Worm (Caenorhabditis elegans): ENCODE measurements around the gene aldo-2.

aldo-2 gene

DNA sequence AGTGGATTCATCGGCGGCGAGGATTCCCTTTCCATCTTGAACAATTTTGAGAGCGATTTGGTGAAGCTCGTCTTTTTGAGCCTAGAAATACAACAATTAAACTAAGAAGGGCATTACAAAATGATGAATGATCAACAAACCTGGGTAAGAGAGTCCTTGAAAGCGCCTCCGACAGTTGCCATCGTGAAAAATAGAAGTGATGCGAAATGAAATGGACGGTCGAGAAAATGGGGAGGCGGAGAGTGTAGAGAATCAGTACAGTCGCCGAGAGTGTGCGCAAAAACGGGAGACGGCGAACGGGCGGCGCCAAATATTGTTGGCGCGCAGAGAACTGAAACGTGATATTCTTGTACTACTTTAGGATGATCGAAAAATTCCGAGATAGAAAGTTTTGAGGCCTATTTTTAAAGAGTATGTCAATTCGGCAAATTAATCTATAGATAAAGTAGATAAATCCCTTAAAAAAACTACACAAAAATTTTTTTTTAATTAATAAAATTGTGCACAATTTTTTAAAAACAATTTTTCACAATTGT lies at the start of gene aldo-2:
Gene aldo-2 (minus strand): TSS at position 486 of the 536 bp plus-strand sequence.
- TF ChIP-seq hmbx-1 (tag; optimal IDR thresholded peaks at IDR 0.05) (no peak), pes-1 (GFP tag; IDR thresholded peaks at IDR 0.05) (no peak), ets-7 (tag; optimal IDR thresholded peaks at IDR 0.05) (no peak), scrt-1 (GFP tag; IDR thresholded peaks at IDR 0.05) (no peak), sea-1 (GFP tag; conservative IDR thresholded peaks at IDR 0.05) (no peak), B0310.2 (tag; optimal IDR thresholded peaks at IDR 0.05) (no peak)

DNA sequence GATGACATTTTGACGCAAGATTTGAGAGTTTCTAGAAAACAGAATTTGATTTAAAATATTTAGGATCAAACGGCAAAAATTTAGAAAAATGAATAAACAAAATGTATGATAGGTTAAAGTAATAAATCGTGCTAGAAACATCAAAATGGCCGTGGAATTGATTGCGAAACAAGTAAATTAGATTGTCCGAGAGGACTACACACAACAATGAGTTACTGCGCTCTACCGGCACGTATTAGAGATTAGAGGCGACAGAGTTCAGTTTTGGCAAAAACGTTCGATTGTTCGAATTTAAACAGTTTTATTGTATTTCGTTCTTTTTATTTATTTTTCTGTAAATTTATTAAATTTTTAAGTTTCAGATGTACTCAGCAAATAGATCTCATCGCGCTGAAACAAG lies 49.3 kb upstream of the aldo-2 start, which contains the start of the genes dnc-2 and bcl-7:
Gene dnc-2 (minus strand): TSS at position 33 of the 400 bp plus-strand sequence.
Gene bcl-7 (plus strand): TSS at position 363 of the 400 bp plus-strand sequence.
- TF ChIP-seq hmbx-1 (tag; optimal IDR thresholded peaks at IDR 0.05) (no peak), tbx-37 (GFP tag; conservative IDR thresholded peaks at IDR 0.05) (no peak), aly-1 (tag; optimal IDR thresholded peaks at IDR 0.05) (no peak), F13C5.2 (tag; optimal IDR thresholded peaks at IDR 0.05) (no peak), sea-1 (GFP tag; conservative IDR thresholded peaks at IDR 0.05) (no peak), tra-4 (tag; optimal IDR thresholded peaks at IDR 0.05) (no peak), tbx-11 (GFP tag; IDR thresholded peaks at IDR 0.05) (no peak)

- TF ChIP-seq ets-7 (tag; optimal IDR thresholded peaks at IDR 0.05) (no peak), tbx-11 (GFP tag; IDR thresholded peaks at IDR 0.05) (no peak), ceh-36 (tag; optimal IDR thresholded peaks at IDR 0.05) (no peak), ama-1 (optimal IDR thresholded peaks at IDR 0.05) (no peak), hnd-1 (tag; optimal IDR thresholded peaks at IDR 0.05) (no peak), ceh-13 (GFP tag; optimal IDR thresholded peaks at IDR 0.05) (no peak), B0310.2 (tag; optimal IDR thresholded peaks at IDR 0.05) (no peak), pes-1 (GFP tag; IDR thresholded peaks at IDR 0.05) (no peak), hmg-4 (GFP tag; optimal IDR thresholded peaks at IDR 0.05) (no peak), flt-1 (GFP tag; IDR thresholded peaks at IDR 0.05) (no peak), tbx-37 (GFP tag; conservative IDR thresholded peaks at IDR 0.05) (no peak), scrt-1 (GFP tag; IDR thresholded peaks at IDR 0.05) (no peak), aly-1 (tag; optimal IDR thresholded peaks at IDR 0.05) (no peak), F13C5.2 (tag; optimal IDR thresholded peaks at IDR 0.05) (no peak)
Observed at ce11 chrIII:5922236-5922635, 45.8 kb upstream of the aldo-2 start.

DNA sequence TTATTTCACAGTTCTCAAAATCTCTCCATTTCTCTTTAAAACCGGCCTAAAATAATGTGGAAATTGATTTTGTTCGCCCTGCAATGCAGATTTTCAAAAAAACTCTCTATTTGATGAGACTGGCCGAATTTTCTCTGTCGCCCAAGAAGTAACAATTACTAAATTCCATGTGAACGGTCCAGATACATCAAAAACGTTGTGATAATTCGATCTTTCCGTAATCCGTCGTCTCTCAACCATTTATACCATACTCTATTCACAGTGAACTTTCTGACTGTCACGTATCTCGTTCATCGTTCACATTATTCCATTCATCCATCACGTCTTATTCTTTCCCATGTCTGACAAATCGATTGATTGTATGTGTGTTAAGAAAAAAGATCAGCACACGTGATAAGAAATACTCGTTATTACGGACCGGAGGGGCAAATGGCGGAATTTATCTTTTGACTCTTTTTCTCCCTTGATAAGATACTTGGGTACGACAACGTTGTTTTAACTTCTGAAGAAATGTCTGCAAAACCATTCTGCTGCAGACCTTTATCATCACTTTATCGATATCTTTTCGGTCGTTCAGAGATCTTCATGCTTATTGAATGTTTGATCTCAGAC lies 44.7 kb upstream of the aldo-2 start:
- TF ChIP-seq ceh-13 (GFP tag; optimal IDR thresholded peaks at IDR 0.05) (no peak), flt-1 (GFP tag; IDR thresholded peaks at IDR 0.05) (no peak), tbx-37 (GFP tag; conservative IDR thresholded peaks at IDR 0.05) (no peak), sea-1 (GFP tag; conservative IDR thresholded peaks at IDR 0.05) (no peak), tra-4 (tag; optimal IDR thresholded peaks at IDR 0.05) (no peak), ama-1 (optimal IDR thresholded peaks at IDR 0.05) (no peak), F13C5.2 (tag; optimal IDR thresholded peaks at IDR 0.05) (no peak), aly-1 (tag; optimal IDR thresholded peaks at IDR 0.05) (no peak), tbx-11 (GFP tag; IDR thresholded peaks at IDR 0.05) (no peak), B0310.2 (tag; optimal IDR thresholded peaks at IDR 0.05) (no peak), ceh-36 (tag; optimal IDR thresholded peaks at IDR 0.05) (no peak), ets-7 (tag; optimal IDR thresholded peaks at IDR 0.05) (no peak), hmbx-1 (tag; optimal IDR thresholded peaks at IDR 0.05) (no peak), hmg-4 (GFP tag; optimal IDR thresholded peaks at IDR 0.05) (no peak), pes-1 (GFP tag; IDR thresholded peaks at IDR 0.05) (no peak), scrt-1 (GFP tag; IDR thresholded peaks at IDR 0.05) (no peak), hnd-1 (tag; optimal IDR thresholded peaks at IDR 0.05) (no peak)

- TF ChIP-seq hnd-1 (tag; optimal IDR thresholded peaks at IDR 0.05): no peak
- no peak for TF ChIP-seq ets-7 (tag; optimal IDR thresholded peaks at IDR 0.05)
- TF ChIP-seq flt-1 (GFP tag; IDR thresholded peaks at IDR 0.05): no peak
- TF ChIP-seq tbx-37 (GFP tag; conservative IDR thresholded peaks at IDR 0.05): no peak
- no peak for TF ChIP-seq hmg-4 (GFP tag; optimal IDR thresholded peaks at IDR 0.05)
- no peak for TF ChIP-seq sea-1 (GFP tag; conservative IDR thresholded peaks at IDR 0.05)
- no peak for TF ChIP-seq ama-1 (optimal IDR thresholded peaks at IDR 0.05)
- TF ChIP-seq B0310.2 (tag; optimal IDR thresholded peaks at IDR 0.05): no peak
- TF ChIP-seq tra-4 (tag; optimal IDR thresholded peaks at IDR 0.05): no peak
- TF ChIP-seq ceh-13 (GFP tag; optimal IDR thresholded peaks at IDR 0.05): no peak
- TF ChIP-seq ceh-36 (tag; optimal IDR thresholded peaks at IDR 0.05): no peak
- no peak for TF ChIP-seq F13C5.2 (tag; optimal IDR thresholded peaks at IDR 0.05)
- no peak for TF ChIP-seq tbx-11 (GFP tag; IDR thresholded peaks at IDR 0.05)
Observed at ce11 chrIII:5919799-5920387, 43.5 kb upstream of the aldo-2 start, which contains the start of the genes tdo-2 and C28H8.2. TSS of gene tdo-2 (minus strand) at chrIII:5919955. TSS of gene C28H8.2 (plus strand) at chrIII:5920322.

- no peak for TF ChIP-seq flt-1 (GFP tag; IDR thresholded peaks at IDR 0.05)
Observed at ce11 chrIII:5917365-5917958, 41.0 kb upstream of the aldo-2 start.

DNA sequence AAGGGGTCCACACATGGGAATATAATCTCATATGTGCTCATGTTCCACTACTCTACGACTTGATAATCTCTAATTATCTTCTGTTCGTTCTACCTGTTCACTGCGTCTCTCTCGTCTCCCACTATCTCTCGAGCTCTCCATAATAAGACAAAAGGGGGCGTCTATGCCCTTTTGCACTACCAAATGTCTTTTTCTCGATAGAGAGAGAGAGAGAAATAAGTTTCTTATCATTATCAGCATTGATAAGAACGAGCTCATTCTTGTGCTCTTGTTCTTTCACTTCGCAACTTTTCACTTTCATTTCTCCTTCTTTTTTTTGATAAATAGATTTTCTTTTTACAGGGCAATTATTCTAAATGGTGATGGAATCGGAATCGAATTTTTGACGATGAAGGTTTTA lies 39.5 kb upstream of the aldo-2 start:
- TF ChIP-seq flt-1 (GFP tag; IDR thresholded peaks at IDR 0.05): no peak
- TF ChIP-seq pes-1 (GFP tag; IDR thresholded peaks at IDR 0.05): no peak
- TF ChIP-seq tbx-37 (GFP tag; conservative IDR thresholded peaks at IDR 0.05): no peak
- no peak for TF ChIP-seq ceh-36 (tag; optimal IDR thresholded peaks at IDR 0.05)
- TF ChIP-seq sea-1 (GFP tag; conservative IDR thresholded peaks at IDR 0.05): no peak
- no peak for TF ChIP-seq hmbx-1 (tag; optimal IDR thresholded peaks at IDR 0.05)
- no peak for TF ChIP-seq scrt-1 (GFP tag; IDR thresholded peaks at IDR 0.05)
- TF ChIP-seq hmg-4 (GFP tag; optimal IDR thresholded peaks at IDR 0.05): no peak

Data from whole organism, early embryonic.